Worm (Caenorhabditis elegans): ENCODE measurements around the gene Y81G3A.6.

ce11 chrII:13122720-13123119 lies 40.4 kb upstream of the Y81G3A.6 start, which contains the start of gene bath-45:
- TF ChIP-seq lin-13 (GFP tag; optimal IDR thresholded peaks at IDR 0.05) (no peak), skn-1 (tag; optimal IDR thresholded peaks at IDR 0.05) (no peak), lsy-2 (tag; optimal IDR thresholded peaks at IDR 0.05) (no peak), unc-55 (GFP tag; optimal IDR thresholded peaks at IDR 0.05) (no peak), elt-1 (tag; optimal IDR thresholded peaks at IDR 0.05) (no peak), aly-2 (tag; optimal IDR thresholded peaks at IDR 0.05) (no peak), nhr-12 (tag; optimal IDR thresholded peaks at IDR 0.05) (no peak)

Measured in whole organism, L2 larva.